Worm (Caenorhabditis elegans) whole organism, L2 larva: ENCODE data around the gene F58F6.6.
A peak's percentile ranks its signal among the peaks of the same experiment; 100 is the strongest.

Source experiments
- C34F6.9 ChIP-seq: fragments of 150-350 bp; optimal IDR thresholded peaks from 2 replicates; lab custom pipeline; 2014; ENCODE audit warnings: missing biosample characterization, missing genetic modification characterization
- F13H6.1 ChIP-seq: sonication (generic microtip); optimal IDR thresholded peaks from 2 replicates; lab custom pipeline; 2016; ENCODE audit warnings: missing genetic modification characterization, missing compliant biosample characterization
- Y55F3AM.14 ChIP-seq: fragments of 200-800 bp; sonication (Bioruptor generic); optimal IDR thresholded peaks from 2 replicates; lab custom pipeline; 2018; ENCODE audit warnings: mild to moderate bottlenecking, missing genetic modification characterization, missing compliant biosample characterization
- ZK546.5 ChIP-seq: sonication (generic microtip); optimal IDR thresholded peaks from 2 replicates; lab custom pipeline; 2017; ENCODE audit warnings: missing biosample characterization, missing genetic modification characterization
- alr-1 ChIP-seq: fragments of 150-350 bp; optimal IDR thresholded peaks from 2 replicates; lab custom pipeline; 2014; ENCODE audit warnings: missing biosample characterization, missing genetic modification characterization
- aly-2 ChIP-seq: fragments of 150-350 bp; optimal IDR thresholded peaks from 2 replicates; lab custom pipeline; 2014; ENCODE audit warnings: missing biosample characterization, missing genetic modification characterization
- blmp-1 ChIP-seq: sonication (generic microtip); optimal IDR thresholded peaks from 2 replicates; lab custom pipeline; 2017; ENCODE audit warnings: missing genetic modification characterization, mild to moderate bottlenecking, missing compliant biosample characterization, antibody characterized with exemption, moderate library complexity; ENCODE audit not compliant: insufficient read depth
- ceh-16 ChIP-seq: fragments of 150-350 bp; optimal IDR thresholded peaks from 2 replicates; lab custom pipeline; 2014; ENCODE audit warnings: missing biosample characterization, missing genetic modification characterization
- ceh-82 ChIP-seq: fragments of 150-350 bp; optimal IDR thresholded peaks from 2 replicates; lab custom pipeline; 2014; ENCODE audit warnings: missing biosample characterization, missing genetic modification characterization
- dmd-4 ChIP-seq: sonication (generic microtip); optimal IDR thresholded peaks from 2 replicates; lab custom pipeline; 2017; ENCODE audit warnings: missing biosample characterization, missing genetic modification characterization
- elt-1 ChIP-seq: fragments of 150-350 bp; optimal IDR thresholded peaks from 2 replicates; lab custom pipeline; 2014; ENCODE audit warnings: missing biosample characterization, missing genetic modification characterization
- elt-3 ChIP-seq: sonication (generic microtip); optimal IDR thresholded peaks from 2 replicates; lab custom pipeline; 2017; ENCODE audit warnings: missing biosample characterization, missing genetic modification characterization
- fos-1 ChIP-seq: fragments of 150-350 bp; optimal IDR thresholded peaks from 2 replicates; lab custom pipeline; 2014; ENCODE audit warnings: missing biosample characterization, missing genetic modification characterization
- gmeb-1 ChIP-seq: fragments of 150-350 bp; optimal IDR thresholded peaks from 2 replicates; lab custom pipeline; 2014; ENCODE audit warnings: missing biosample characterization, missing genetic modification characterization
- lin-11 ChIP-seq: fragments of 150-350 bp; sonication (generic microtip); optimal IDR thresholded peaks from 2 replicates; lab custom pipeline; 2014; ENCODE audit warnings: missing biosample characterization, missing genetic modification characterization, inconsistent platforms, mixed read lengths
- lin-13 ChIP-seq: fragments of 150-350 bp; optimal IDR thresholded peaks from 2 replicates; lab custom pipeline; 2014; ENCODE audit warnings: missing biosample characterization, missing genetic modification reagents, missing genetic modification characterization
- lin-39 ChIP-seq: fragments of 150-350 bp; optimal IDR thresholded peaks from 2 replicates; lab custom pipeline; 2014; ENCODE audit warnings: missing biosample characterization, missing genetic modification reagents, missing genetic modification characterization
- lsy-2 ChIP-seq, 2 experiments: fragments of 150-350 bp in 1 of 2; sonication (generic microtip) in 1 of 2; optimal IDR thresholded peaks; 2 replicates each; lab custom pipeline; 2014 to 2017; ENCODE audit warnings: missing biosample characterization in 2 of 2, missing genetic modification characterization in 2 of 2
- mab-5 ChIP-seq: fragments of 150-350 bp; optimal IDR thresholded peaks from 2 replicates; lab custom pipeline; 2014; ENCODE audit warnings: missing biosample characterization, missing genetic modification characterization
- nhr-12 ChIP-seq: fragments of 150-350 bp; optimal IDR thresholded peaks from 2 replicates; lab custom pipeline; 2014; ENCODE audit warnings: missing biosample characterization, missing genetic modification characterization
- nhr-21 ChIP-seq: fragments of 150-350 bp; optimal IDR thresholded peaks from 2 replicates; lab custom pipeline; 2014; ENCODE audit warnings: missing biosample characterization, missing genetic modification characterization
- nhr-237 ChIP-seq: fragments of 150-350 bp; optimal IDR thresholded peaks from 2 replicates; lab custom pipeline; 2014; ENCODE audit warnings: missing biosample characterization, missing genetic modification characterization
- nhr-25 ChIP-seq: fragments of 150-350 bp; sonication (generic microtip); optimal IDR thresholded peaks from 3 replicates; lab custom pipeline; 2014; ENCODE audit warnings: missing biosample characterization, missing genetic modification characterization
- nhr-6 ChIP-seq: fragments of 150-350 bp; optimal IDR thresholded peaks from 2 replicates; lab custom pipeline; 2014; ENCODE audit warnings: missing biosample characterization, missing genetic modification characterization
- nhr-77 ChIP-seq: fragments of 150-350 bp; optimal IDR thresholded peaks from 2 replicates; lab custom pipeline; 2014; ENCODE audit warnings: missing biosample characterization, missing genetic modification characterization
- peb-1 ChIP-seq: fragments of 150-350 bp; optimal IDR thresholded peaks from 2 replicates; lab custom pipeline; 2014; ENCODE audit warnings: missing biosample characterization, missing genetic modification characterization
- skn-1 ChIP-seq: sonication (generic microtip); optimal IDR thresholded peaks from 2 replicates; lab custom pipeline; 2017; ENCODE audit warnings: missing biosample characterization, missing genetic modification characterization
- sma-3 ChIP-seq: sonication (generic microtip); optimal IDR thresholded peaks from 2 replicates; lab custom pipeline; 2016; ENCODE audit warnings: missing genetic modification reagents, missing genetic modification characterization, missing compliant biosample characterization
- sma-9 ChIP-seq, 2 experiments: fragments of 150-350 bp in 1 of 2; sonication (generic microtip) in 1 of 2; optimal IDR thresholded peaks; 2 replicates each; lab custom pipeline; 2014 to 2016; ENCODE audit warnings: missing genetic modification characterization in 2 of 2, mild to moderate bottlenecking in 1 of 2, missing biosample characterization in 1 of 2, missing compliant biosample characterization in 1 of 2, missing genetic modification reagents in 1 of 2, moderate library complexity in 1 of 2
- snpc-4 ChIP-seq: fragments of 150-350 bp; optimal IDR thresholded peaks from 2 replicates; lab custom pipeline; 2014; ENCODE audit warnings: missing biosample characterization, missing genetic modification characterization
- unc-39 ChIP-seq: fragments of 150-350 bp; optimal IDR thresholded peaks from 2 replicates; lab custom pipeline; 2014; ENCODE audit warnings: missing biosample characterization, missing genetic modification characterization
- unc-55 ChIP-seq: fragments of 150-350 bp; sonication (generic microtip); optimal IDR thresholded peaks from 3 replicates; lab custom pipeline; 2014; ENCODE audit warnings: missing biosample characterization, missing genetic modification reagents, missing genetic modification characterization
- ztf-1 ChIP-seq: fragments of 200-800 bp; sonication (Bioruptor generic); conservative IDR thresholded peaks from 2 replicates; pipeline ENCODE4 v1.3.6; 2022; ENCODE audit warnings: missing genetic modification characterization, missing compliant biosample characterization
- ztf-11 ChIP-seq: sonication (generic microtip); optimal IDR thresholded peaks from 2 replicates; lab custom pipeline; 2017; ENCODE audit warnings: missing biosample characterization, missing genetic modification characterization
- ztf-4 ChIP-seq: fragments of 150-350 bp; optimal IDR thresholded peaks from 2 replicates; lab custom pipeline; 2014; ENCODE audit warnings: missing biosample characterization, missing genetic modification characterization

F58F6.6 gene

DNA sequence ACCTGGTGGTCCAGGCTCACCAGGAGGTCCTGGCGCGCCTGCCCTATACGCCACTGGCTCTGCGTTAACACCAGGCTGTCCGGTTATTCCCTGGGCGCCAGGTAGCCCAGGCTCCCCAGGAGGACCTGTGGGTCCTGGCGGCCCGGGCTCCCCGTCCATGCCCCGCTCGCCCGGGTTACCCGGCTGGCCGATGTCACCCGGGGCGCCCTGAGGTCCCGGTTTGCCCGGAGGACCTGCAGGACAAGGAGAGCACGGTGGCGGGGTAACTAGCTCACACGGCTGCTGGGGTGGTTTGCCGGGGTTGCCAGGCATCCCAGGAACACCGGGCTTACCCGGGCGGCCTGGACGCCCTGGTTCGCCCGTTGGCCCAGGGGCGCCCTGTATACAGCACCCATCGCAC lies 17.2 kb downstream of the F58F6.6 start:
- TF ChIP-seq lsy-2 (tag; optimal IDR thresholded peaks at IDR 0.05; lab: Kevin White, UChicago) (no peak), nhr-25 (tag; lab: Kevin White, UChicago) (no peak), lin-13 (no peak), elt-3 (tag; lab: Kevin White, UChicago) (no peak), unc-55 (GFP tag; lab: Kevin White, UChicago) (no peak), nhr-12 (tag; lab: Kevin White, UChicago) (no peak), ztf-11 (tag; lab: Kevin White, UChicago) (no peak), F13H6.1 (no peak), ZK546.5 (no peak), mab-5 (tag; lab: Kevin White, UChicago) (no peak)

DNA sequence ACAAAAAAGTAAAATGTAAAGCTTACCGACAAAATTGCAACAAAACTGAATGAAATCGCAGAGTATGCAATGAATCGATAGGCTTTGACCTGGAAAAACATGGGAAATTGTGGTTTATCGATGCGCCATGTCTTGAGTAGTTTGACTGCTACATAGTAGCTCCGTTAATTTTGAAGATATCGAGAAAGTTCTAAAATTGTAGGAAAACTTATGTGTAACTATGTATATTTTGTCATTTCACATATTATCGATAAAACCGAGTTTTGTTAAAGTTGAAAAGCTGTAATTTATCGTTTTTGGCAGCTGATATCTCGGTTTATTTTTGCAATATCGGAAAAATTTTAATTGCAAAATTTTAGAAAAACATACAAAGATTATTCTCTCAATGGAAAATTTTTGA lies 18.2 kb downstream of the F58F6.6 start, which contains the start of gene col-105:
TSS of gene col-105 (minus strand) at position 101 of the 400 bp plus-strand sequence.
- TF ChIP-seq sma-3 (GFP tag; lab: Kevin White, UChicago) (no peak), Y55F3AM.14 (GFP tag; lab: Kevin White, UChicago) (no peak), elt-3 (tag; lab: Kevin White, UChicago) (no peak), nhr-6 (tag; lab: Kevin White, UChicago) (no peak), ztf-1 (no peak), dmd-4 (tag; lab: Kevin White, UChicago) (no peak), lsy-2 (tag; optimal IDR thresholded peaks at IDR 0.05; lab: Kevin White, UChicago) (no peak), blmp-1 (tag; lab: Kevin White, UChicago) (no peak), nhr-12 (tag; lab: Kevin White, UChicago) (no peak), gmeb-1 (tag; lab: Kevin White, UChicago) (no peak), fos-1 (tag; lab: Kevin White, UChicago) (no peak), mab-5 (tag; lab: Kevin White, UChicago) (no peak), alr-1 (tag; lab: Kevin White, UChicago) (no peak), elt-1 (tag; lab: Kevin White, UChicago) (no peak), unc-55 (GFP tag; lab: Kevin White, UChicago) (no peak)

DNA sequence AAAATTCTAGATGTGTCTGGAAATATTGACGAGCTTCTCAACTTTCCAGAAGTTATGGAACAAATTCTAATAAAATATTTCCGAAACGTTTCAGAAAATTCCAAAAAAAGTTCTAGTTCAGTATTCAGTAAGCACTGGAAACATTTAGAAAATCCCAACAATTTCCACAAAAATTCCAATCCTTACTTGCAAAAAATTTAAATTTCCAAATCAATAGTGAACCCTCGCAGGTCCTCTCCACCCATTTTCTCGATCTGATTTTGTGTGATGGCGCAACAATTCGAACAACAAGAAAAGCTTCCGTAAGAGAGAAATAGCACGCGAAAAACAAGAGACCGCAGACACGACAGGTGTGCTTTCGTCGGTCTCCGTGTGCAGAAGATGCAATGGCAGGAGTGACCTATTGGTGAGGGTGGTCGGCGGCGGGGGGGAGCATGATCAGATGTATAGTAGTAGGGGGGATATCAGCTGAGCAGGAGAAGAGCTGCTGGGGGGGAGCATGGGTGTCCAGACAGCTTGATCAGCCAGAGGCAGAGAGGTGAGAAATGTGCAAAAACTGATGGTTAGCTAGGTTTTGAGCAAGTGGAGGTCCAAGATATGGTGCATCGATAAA lies 20.8 kb downstream of the F58F6.6 start:
- peak; percentile 72 for TF ChIP-seq F13H6.1
- no peak for TF ChIP-seq elt-3 (tag; lab: Kevin White, UChicago)

DNA sequence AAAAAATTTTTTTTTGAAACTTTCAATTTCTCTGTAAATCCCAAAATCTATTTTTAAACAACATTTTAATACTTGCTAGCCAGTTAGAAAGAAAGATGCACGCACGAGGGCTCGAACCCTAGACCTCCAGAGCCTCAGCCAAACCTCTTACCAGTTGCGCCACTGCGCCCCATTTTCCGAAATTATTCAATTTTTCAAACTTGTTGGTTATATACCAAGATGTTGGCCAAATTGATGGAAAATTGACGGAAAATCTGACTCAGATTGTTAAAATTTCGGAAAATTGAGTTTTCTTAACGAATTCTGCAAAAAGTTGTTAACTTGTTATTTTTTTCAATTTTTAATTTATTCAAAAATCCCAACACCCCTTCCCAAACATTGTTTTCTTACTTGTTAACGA lies 24.9 kb downstream of the F58F6.6 start:
- no peak for TF ChIP-seq dmd-4 (tag; lab: Kevin White, UChicago)
- no peak for TF ChIP-seq aly-2
- no peak for TF ChIP-seq fos-1 (tag; lab: Kevin White, UChicago)
- no peak for TF ChIP-seq blmp-1 (tag; lab: Kevin White, UChicago)
- no peak for TF ChIP-seq ztf-4 (tag; lab: Kevin White, UChicago)
- TF ChIP-seq nhr-77 (tag; lab: Kevin White, UChicago) = no peak
- no peak for TF ChIP-seq elt-1 (tag; lab: Kevin White, UChicago)
- no peak for TF ChIP-seq nhr-12 (tag; lab: Kevin White, UChicago)
- TF ChIP-seq, all 48 proteins: peak for 0

DNA sequence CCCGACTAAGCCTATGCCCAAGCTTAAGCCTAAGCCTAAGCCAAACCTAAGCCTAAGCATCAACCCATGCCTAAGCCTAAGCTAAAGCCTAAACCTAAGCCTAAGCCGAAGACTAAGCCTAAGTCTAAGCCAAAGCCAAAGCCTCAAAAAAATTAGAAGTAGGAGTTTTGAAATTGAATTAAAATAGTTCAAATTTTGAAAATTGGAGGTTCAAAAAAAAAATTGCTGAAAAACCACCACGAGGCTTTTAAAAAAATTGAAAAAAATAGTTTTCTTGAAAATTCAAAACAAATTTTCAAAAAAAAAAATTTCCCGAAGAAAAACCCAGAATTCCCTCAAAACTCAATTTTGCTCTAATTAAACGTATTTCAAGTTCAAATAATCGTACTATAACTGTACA lies 26.2 kb downstream of the F58F6.6 start:
- TF ChIP-seq ZK546.5 (no peak), snpc-4 (no peak)

DNA sequence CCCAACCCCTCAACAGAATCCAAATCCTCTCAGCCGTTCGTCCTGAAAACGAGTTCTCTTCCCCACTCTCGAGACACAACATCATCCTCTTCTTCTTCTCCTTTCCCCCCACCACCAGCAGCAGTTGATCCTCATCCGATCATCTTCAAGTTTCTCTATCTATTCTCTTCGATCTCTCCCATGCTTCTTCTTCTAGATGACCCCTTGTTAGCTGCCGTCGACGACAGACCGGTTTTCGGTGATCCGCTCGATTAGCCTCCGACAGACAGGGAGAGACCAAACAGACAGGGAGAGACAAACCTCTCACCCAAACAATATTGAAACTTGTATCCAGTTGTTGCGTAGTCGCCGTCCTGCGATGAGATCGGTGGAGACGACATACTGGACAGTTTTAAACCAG lies 30.4 kb downstream of the F58F6.6 start:
- TF ChIP-seq mab-5 (tag; lab: Kevin White, UChicago) (no peak), nhr-21 (tag; lab: Kevin White, UChicago) (peak; percentile 34), peb-1 (tag; lab: Kevin White, UChicago) (peak; percentile 50), nhr-25 (tag; lab: Kevin White, UChicago) (peak; percentile 79)

DNA sequence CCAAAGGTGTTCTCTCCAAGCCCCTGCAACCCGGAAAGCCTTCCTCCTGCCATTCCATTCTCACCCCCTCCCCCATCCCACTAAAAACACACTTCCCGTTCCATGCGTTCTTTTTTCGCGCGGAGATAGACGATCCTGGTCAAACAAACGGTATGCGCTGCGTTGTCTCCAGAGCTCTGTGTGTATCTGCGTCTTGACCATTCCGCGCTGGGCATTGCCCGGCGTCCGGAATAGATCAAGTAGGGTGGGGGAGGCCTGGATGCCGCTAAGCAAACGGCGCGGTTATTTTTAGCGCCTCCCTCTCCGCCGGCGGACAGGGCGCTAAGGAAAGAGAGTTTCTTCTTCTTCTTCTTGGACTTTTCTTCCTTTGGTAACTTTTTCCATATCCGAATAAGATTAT lies 34.4 kb downstream of the F58F6.6 start:
- TF ChIP-seq alr-1 (tag; lab: Kevin White, UChicago) (no peak), gmeb-1 (tag; lab: Kevin White, UChicago) (no peak)

DNA sequence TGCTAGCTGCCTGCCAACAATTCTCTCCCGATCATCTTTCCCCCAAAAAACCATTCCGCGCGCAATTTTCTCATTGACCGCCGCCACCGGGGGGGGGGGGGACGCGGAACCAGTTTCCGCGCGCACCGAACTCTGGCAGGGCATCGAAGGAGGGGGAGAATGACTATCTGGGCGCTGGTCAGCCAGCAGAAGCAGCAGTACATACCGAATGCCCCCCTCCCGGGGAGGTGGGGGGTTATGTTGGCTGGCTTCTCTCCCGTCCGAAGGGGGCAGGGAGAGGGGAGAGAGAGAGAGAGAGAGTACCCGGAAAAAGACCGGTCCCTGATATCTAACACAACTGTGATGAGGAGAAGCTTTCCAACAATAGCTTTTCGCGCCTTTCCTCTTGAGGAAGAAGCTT lies 36.8 kb downstream of the F58F6.6 start:
- TF ChIP-seq fos-1 (tag; lab: Kevin White, UChicago) (no peak), nhr-237 (tag; lab: Kevin White, UChicago) (no peak), skn-1 (tag; lab: Kevin White, UChicago) (no peak), ZK546.5 (no peak), alr-1 (tag; lab: Kevin White, UChicago) (no peak), C34F6.9 (no peak), unc-39 (tag; lab: Kevin White, UChicago) (no peak), lin-11 (tag; lab: Kevin White, UChicago) (no peak), lsy-2 (tag; optimal IDR thresholded peaks at IDR 0.05; lab: Kevin White, UChicago) (no peak), ztf-4 (tag; lab: Kevin White, UChicago) (no peak), ztf-11 (tag; lab: Kevin White, UChicago) (no peak), lin-39 (no peak), elt-1 (tag; lab: Kevin White, UChicago) (no peak), nhr-21 (tag; lab: Kevin White, UChicago) (no peak), ceh-16 (tag; lab: Kevin White, UChicago) (no peak), sma-9 (GFP tag; optimal IDR thresholded peaks at IDR 0.05; lab: Kevin White, UChicago) (no peak), sma-9 (tag; optimal IDR thresholded peaks at IDR 0.05; lab: Kevin White, UChicago) (no peak), F13H6.1 (no peak), ceh-82 (no peak)
